Worm (Caenorhabditis elegans): ENCODE data around the gene sams-1.

- TF ChIP-seq T22C8.4 (GFP tag; IDR thresholded peaks at IDR 0.05): no peak
- no peak for TF ChIP-seq flt-1 (GFP tag; IDR thresholded peaks at IDR 0.05)
- TF ChIP-seq ztf-23 (GFP tag; IDR thresholded peaks at IDR 0.05): no peak
- TF ChIP-seq cog-1 (tag; optimal IDR thresholded peaks at IDR 0.05): no peak
Measured at ce11 chrX:11955125-11955524, 10.6 kb upstream of the sams-1 start, which contains the start of gene T08D10.3.

All from whole organism, midembryonic.